Fruit fly (Drosophila melanogaster) whole organism, wandering third instar larva: ENCODE measurements around the gene gd.

Experiments
- CrebA ChIP-seq: fragments of 200-800 bp; sonication (Bioruptor generic); optimal IDR thresholded peaks from 2 replicates; lab custom pipeline; 2016; ENCODE audit warnings: missing biosample characterization, mild to moderate bottlenecking, missing genetic modification characterization, borderline replicate concordance
- Dif ChIP-seq: fragments of 200-275, 200-300 bp; sonication (Bioruptor generic); optimal IDR thresholded peaks from 2 replicates; lab custom pipeline; 2018; ENCODE audit warnings: missing biosample characterization, missing genetic modification characterization; ENCODE audit not compliant: partially characterized antibody
- HLH106 ChIP-seq: fragments of 200-800 bp; optimal IDR thresholded peaks from 3 replicates; lab custom pipeline; 2019; ENCODE audit warnings: missing biosample characterization, mild to moderate bottlenecking, missing genetic modification characterization, moderate library complexity
- Jra ChIP-seq: sonication (Bioruptor generic); optimal IDR thresholded peaks from 2 replicates; lab custom pipeline; 2016; ENCODE audit warnings: missing biosample characterization, missing genetic modification characterization
- Sp1 ChIP-seq: fragments of 200-800 bp; sonication (Bioruptor generic); optimal IDR thresholded peaks from 3 replicates; lab custom pipeline; 2019; ENCODE audit warnings: missing biosample characterization, mild to moderate bottlenecking, missing genetic modification characterization, moderate library complexity
- br ChIP-seq: fragments of 200-800 bp; sonication (Bioruptor generic); optimal IDR thresholded peaks from 2 replicates; lab custom pipeline; 2016; ENCODE audit warnings: missing biosample characterization, missing genetic modification characterization
- dmrt93B ChIP-seq: fragments of 200-800 bp; sonication (Bioruptor generic); optimal IDR thresholded peaks from 2 replicates; lab custom pipeline; 2018; ENCODE audit warnings: missing biosample characterization, mild to moderate bottlenecking, missing genetic modification characterization
- dsf ChIP-seq: sonication (Bioruptor generic); optimal IDR thresholded peaks from 2 replicates; lab custom pipeline; 2016; ENCODE audit warnings: missing biosample characterization, missing genetic modification characterization, borderline replicate concordance
- foxo ChIP-seq, 2 experiments: fragments of 200-800 bp; sonication (Bioruptor generic); optimal IDR thresholded peaks; 2 replicates in 1 of 2; 3 replicates in 1 of 2; lab custom pipeline; 2016 to 2017; ENCODE audit warnings: missing biosample characterization in 2 of 2, missing genetic modification characterization in 2 of 2
- fru ChIP-seq: fragments of 200-800 bp; sonication (Bioruptor generic); optimal IDR thresholded peaks from 3 replicates; lab custom pipeline; 2016; ENCODE audit warnings: missing biosample characterization, mild to moderate bottlenecking, missing genetic modification characterization
- usp ChIP-seq: fragments of >200 bp; optimal IDR thresholded peaks from 2 replicates; lab custom pipeline; 2017; ENCODE audit warnings: missing biosample characterization, missing genetic modification characterization
- woc ChIP-seq: sonication (Bioruptor generic); optimal IDR thresholded peaks from 2 replicates; lab custom pipeline; 2016; ENCODE audit warnings: missing biosample characterization, mild to moderate bottlenecking, missing genetic modification characterization

DNA sequence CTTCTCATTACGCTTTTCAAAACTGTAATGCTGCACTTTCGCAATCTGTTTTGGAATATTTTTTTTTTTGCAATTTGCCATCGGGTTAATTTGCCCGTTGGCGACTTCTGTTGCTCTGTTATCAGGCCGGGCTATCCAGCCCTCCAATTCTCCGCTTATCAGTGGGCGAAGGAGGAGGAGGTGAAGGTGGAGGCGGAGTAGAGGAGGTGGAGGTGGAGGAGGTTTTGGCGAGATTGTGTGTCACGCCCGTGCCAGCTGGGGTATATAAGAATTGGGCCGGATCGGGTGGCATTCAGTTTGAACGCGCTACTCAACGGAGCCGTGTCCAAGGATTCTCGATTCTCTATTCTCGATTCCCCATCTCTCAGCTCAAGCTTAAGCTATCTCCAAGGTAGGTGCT is 26.6 kb upstream of the gd start:
- TF ChIP-seq HLH106 (tag; lab: Kevin White, UChicago) (no peak), dmrt93B (no peak), fru (GFP tag; lab: Kevin White, UChicago) (no peak), woc (GFP tag; lab: Kevin White, UChicago) (no peak), CrebA (GFP tag; lab: Kevin White, UChicago) (no peak), Sp1 (no peak), Dif (GFP tag; lab: Kevin White, UChicago) (no peak), usp (GFP tag; lab: Kevin White, UChicago) (no peak), br (no peak), foxo (GFP tag; optimal IDR thresholded peaks at IDR 0.05; lab: Kevin White, UChicago) (no peak), dsf (no peak), Jra (GFP tag; lab: Kevin White, UChicago) (peak; percentile 23)
